Worm (Caenorhabditis elegans) whole organism, L4 larva: ENCODE data around the gene mig-18.

Experiments used
- ama-1 ChIP-seq: fragments of 150-350 bp; optimal IDR thresholded peaks from 2 replicates; lab custom pipeline; 2014; ENCODE audit warnings: inconsistent platforms, mixed read lengths
- fkh-10 ChIP-seq: fragments of 150-350 bp; optimal IDR thresholded peaks from 2 replicates; lab custom pipeline; 2014; ENCODE audit warnings: missing biosample characterization, missing genetic modification reagents, missing genetic modification characterization
- gei-8 ChIP-seq: fragments of 200-800 bp; sonication (Bioruptor generic); optimal IDR thresholded peaks from 2 replicates; lab custom pipeline; 2018; ENCODE audit warnings: mild to moderate bottlenecking, missing genetic modification characterization, missing compliant biosample characterization
- hlh-30 ChIP-seq: sonication (generic microtip); optimal IDR thresholded peaks from 2 replicates; lab custom pipeline; 2017; ENCODE audit warnings: antibody characterized with exemption, mild to moderate bottlenecking, missing genetic modification characterization, missing compliant biosample characterization; ENCODE audit not compliant: insufficient read depth
- lin-39 ChIP-seq: fragments of 150-350 bp; optimal IDR thresholded peaks from 2 replicates; lab custom pipeline; 2014; ENCODE audit warnings: missing biosample characterization, missing genetic modification reagents, missing genetic modification characterization
- unc-62 ChIP-seq, 3 experiments: fragments of 150-350 bp in 1 of 3; sonication (generic microtip); optimal IDR thresholded peaks in 2 of 3; peaks in 1 of 3; 1 replicate in 1 of 3; 2 replicates in 2 of 3; lab custom pipeline; 2014 to 2017; ENCODE audit warnings: missing biosample characterization in 3 of 3, missing genetic modification characterization in 3 of 3, missing genetic modification reagents in 3 of 3, missing genotype in 1 of 3

- TF ChIP-seq ama-1 = no peak
- TF ChIP-seq gei-8 (GFP tag; lab: Kevin White, UChicago) = no peak
- no peak for TF ChIP-seq unc-62 (GFP tag; optimal IDR thresholded peaks at IDR 0.05 in 1 of 2; lab: Kevin White, UChicago)
- no peak for TF ChIP-seq unc-62 (tag; optimal IDR thresholded peaks at IDR 0.05; lab: Kevin White, UChicago)
- no peak for TF ChIP-seq hlh-30 (tag; lab: Kevin White, UChicago)
- TF ChIP-seq lin-39 = no peak
- no peak for TF ChIP-seq fkh-10 (GFP tag; lab: Kevin White, UChicago)
Observed at ce11 chrIII:13381684-13382083, 21.4 kb upstream of the mig-18 start.
